Fruit fly (Drosophila melanogaster): ENCODE results near the gene Pgant8.

- TF ChIP-seq EcR (GFP tag; optimal IDR thresholded peaks at IDR 0.05): no peak
- TF ChIP-seq psq (optimal IDR thresholded peaks at IDR 0.05): no peak
- no peak for TF ChIP-seq Dll (optimal IDR thresholded peaks at IDR 0.05)
Observed at dm6 chr3L:15672800-15673199, 10.9 kb upstream of the Pgant8 start.
